Fruit fly (Drosophila melanogaster) S2 (cell line): Measurements from ENCODE around the gene CG7550.

Experiments
- CG8478 ChIP-seq: fragments of >200 bp; optimal IDR thresholded peaks from 2 replicates; lab custom pipeline; 2018
- CTCF ChIP-seq, 2 experiments: fragments of >200 bp; optimal IDR thresholded peaks; 2 replicates each; lab custom pipeline; 2018

Gene CG7550

DNA sequence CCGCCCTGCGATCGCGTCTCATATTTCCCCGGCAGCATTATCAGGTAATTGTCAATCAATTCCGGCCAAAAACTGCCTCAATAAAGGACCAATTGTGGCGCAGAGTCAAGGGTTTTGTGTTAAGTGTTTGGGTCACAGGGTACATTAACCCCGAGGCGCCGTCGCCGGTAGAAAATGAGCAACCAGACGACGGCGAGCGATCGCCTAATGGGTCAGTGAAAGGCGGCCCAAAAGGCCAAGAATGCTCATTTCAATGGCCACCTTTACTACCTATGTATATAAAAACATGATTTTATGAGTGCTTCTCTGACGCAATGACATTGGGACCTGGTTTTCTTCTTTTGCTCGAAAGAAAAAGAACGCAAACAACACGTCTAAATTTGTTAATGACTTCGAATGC lies 44.7 kb downstream of the CG7550 start:
- TF ChIP-seq CG8478 (lab: Kevin White, UChicago): no peak
- TF ChIP-seq CTCF (optimal IDR thresholded peaks at IDR 0.05; lab: Kevin White, UChicago): no peak

DNA sequence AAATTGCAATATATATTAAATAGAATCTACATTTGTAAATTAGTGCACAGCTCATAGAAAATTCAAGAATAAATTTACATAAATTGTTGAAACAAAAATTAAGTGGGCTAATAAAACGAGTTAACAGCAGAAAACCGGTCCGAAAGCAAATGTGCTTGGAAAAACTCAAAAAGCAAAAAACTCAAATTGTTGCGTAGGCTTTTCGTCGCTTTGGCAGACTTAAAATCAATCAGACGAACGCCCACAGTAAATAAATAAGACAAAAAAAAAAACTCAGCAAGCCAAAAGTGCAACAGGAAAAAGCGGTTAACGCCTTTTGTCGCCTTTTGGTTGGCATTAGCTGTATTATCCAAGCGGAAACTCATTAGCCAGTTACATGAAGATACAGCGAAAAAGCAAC lies 46.4 kb downstream of the CG7550 start:
- TF ChIP-seq CG8478 (lab: Kevin White, UChicago) (no peak), CTCF (optimal IDR thresholded peaks at IDR 0.05; lab: Kevin White, UChicago) (no peak)

DNA sequence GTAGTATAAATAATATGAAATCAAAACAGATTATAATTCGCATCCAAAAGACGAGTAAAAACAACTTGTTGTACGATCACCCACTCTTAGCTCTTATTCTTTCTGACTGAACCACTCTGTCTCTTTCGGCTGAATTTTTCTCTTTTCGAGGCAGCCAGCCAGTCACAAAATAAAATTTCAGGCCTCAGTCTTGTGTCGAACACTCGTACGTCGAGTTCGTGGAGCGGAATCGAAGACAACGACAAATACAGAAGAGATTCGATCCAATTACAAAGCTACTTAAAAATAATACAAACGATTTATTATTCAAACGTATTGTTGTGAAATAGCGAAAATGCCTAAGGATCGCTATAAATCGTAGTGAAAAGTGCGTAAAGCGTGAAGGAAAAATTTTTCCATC lies 47.1 kb downstream of the CG7550 start:
- TF ChIP-seq CTCF (optimal IDR thresholded peaks at IDR 0.05; lab: Kevin White, UChicago) (no peak), CG8478 (lab: Kevin White, UChicago) (no peak)

DNA sequence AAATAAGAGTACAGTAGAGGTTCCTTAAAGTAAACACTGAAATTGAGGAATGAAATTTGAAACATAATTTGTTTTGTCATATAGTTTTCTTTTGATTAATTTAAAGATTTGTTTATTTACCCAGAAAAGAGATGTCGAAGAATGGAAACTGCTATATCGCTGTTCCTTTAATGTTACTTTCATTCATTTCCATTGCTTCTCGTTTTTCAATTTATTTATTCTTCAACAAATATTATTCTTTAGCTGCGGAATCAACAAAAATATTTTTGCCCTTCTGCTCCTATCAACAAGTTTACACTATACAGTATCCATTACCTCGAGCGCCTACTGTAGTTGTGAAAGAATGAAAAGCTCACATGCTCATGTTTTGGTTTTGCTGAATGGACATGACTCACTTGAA lies 48.2 kb downstream of the CG7550 start:
- no peak for TF ChIP-seq CG8478 (lab: Kevin White, UChicago)
- TF ChIP-seq CTCF (optimal IDR thresholded peaks at IDR 0.05; lab: Kevin White, UChicago): no peak

DNA sequence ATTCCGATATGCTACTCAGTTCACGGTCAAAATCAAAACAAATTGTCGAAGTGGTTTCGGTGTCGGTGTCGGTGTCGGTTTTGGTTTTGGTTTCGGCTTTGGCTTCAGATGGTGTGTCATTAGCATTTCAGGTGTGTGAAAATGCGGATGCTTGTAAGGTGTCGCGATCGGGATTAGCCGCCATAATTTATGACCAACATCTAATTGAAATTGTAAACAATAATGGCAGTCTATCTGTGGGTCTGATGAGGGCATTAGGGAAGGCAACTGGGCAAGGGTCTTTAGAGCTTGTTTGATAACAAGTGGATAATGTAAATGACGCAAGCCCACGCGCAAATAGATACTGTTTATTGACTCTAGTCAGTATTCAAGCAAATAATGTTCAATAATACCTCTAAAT lies 49.4 kb downstream of the CG7550 start:
- TF ChIP-seq CTCF (optimal IDR thresholded peaks at IDR 0.05; lab: Kevin White, UChicago) (no peak), CG8478 (lab: Kevin White, UChicago) (no peak)

DNA sequence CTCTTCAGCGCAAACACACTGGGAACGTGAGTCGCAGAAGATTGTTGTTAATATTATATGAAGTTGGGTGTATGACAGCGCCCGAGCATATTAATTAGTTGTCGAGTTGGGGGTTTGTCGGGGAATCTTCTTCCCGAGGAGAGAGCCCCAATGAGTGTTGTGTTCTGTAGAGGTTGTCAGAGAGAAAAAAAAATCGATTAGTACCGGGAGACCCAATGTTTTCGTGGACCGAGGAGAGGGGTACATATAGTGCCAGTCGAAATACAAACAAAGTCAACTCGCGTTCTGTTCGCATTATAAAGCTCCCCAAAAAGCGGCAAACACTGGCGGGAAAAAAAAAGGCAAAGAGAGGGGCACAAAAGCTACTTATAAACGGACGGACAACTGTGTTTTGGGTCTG lies 50.5 kb downstream of the CG7550 start:
- TF ChIP-seq CG8478 (lab: Kevin White, UChicago) (no peak), CTCF (optimal IDR thresholded peaks at IDR 0.05; lab: Kevin White, UChicago) (no peak)
